Fruit fly (Drosophila melanogaster) whole organism: ENCODE measurements around the gene CG31176.
A peak's percentile ranks its signal among the peaks of the same experiment; 100 is the strongest.

Experiments
- CG8478 ChIP-seq: fragments of >200 bp; optimal IDR thresholded peaks from 2 replicates; lab custom pipeline; 2018; ENCODE audit warnings: inconsistent platforms
- Dll ChIP-seq: fragments of >200 bp; optimal IDR thresholded peaks from 2 replicates; lab custom pipeline; 2017
- EcR ChIP-seq, 2 experiments: fragments of >200 bp; optimal IDR thresholded peaks; 2 replicates each; lab custom pipeline; 2017; ENCODE audit warnings: missing biosample characterization in 2 of 2, missing genetic modification characterization in 2 of 2, missing genetic modification reagents in 2 of 2
- pan ChIP-seq: fragments of >200 bp; optimal IDR thresholded peaks from 2 replicates; lab custom pipeline; 2017
- psq ChIP-seq: fragments of >200 bp; optimal IDR thresholded peaks from 2 replicates; lab custom pipeline; 2017
- usp ChIP-seq: fragments of >200 bp; optimal IDR thresholded peaks from 2 replicates; lab custom pipeline; 2017; ENCODE audit warnings: missing biosample characterization, missing genetic modification characterization, mixed read lengths

Gene CG31176

DNA sequence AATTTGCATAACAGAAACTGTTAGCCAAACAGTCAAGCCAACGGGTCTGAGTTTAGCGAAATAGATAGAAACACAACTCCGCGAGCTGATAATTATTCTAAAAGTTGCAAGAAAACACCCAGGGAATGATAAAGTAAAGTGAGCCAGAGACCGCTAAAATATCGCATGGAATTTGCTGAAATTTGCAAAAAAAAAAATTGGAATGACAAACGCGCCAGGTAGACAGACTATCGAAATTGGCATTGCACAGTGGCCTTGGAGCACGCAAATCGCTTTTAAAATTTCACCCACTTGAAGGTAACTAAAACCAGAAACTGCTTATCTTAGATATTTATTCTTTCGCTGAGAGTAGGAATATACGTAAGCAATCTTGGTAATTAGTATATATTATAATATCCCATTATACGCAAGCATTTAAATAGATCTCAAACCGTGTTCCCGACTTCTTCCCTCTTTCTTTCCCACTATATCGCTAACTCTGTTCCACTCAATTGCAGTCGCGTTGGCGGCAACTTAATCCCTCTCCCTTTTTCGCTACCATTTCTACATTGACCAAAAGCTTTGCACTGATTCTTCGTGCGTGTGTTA, 91.2 kb downstream of the CG31176 start:
- TF ChIP-seq psq (lab: Kevin White, UChicago) (no peak), pan (lab: Kevin White, UChicago) (no peak), EcR (GFP tag; optimal IDR thresholded peaks at IDR 0.05; lab: Kevin White, UChicago) (no peak), CG8478 (lab: Kevin White, UChicago) (no peak), usp (no peak), Dll (lab: Kevin White, UChicago) (no peak)

- TF ChIP-seq Dll (lab: Kevin White, UChicago) (no peak), CG8478 (lab: Kevin White, UChicago) (no peak), usp (no peak), EcR (GFP tag; optimal IDR thresholded peaks at IDR 0.05; lab: Kevin White, UChicago) (no peak), pan (lab: Kevin White, UChicago) (no peak), psq (lab: Kevin White, UChicago) (no peak)
Observed at dm6 chr3R:21627752-21628151, 91.7 kb downstream of the CG31176 start.

DNA sequence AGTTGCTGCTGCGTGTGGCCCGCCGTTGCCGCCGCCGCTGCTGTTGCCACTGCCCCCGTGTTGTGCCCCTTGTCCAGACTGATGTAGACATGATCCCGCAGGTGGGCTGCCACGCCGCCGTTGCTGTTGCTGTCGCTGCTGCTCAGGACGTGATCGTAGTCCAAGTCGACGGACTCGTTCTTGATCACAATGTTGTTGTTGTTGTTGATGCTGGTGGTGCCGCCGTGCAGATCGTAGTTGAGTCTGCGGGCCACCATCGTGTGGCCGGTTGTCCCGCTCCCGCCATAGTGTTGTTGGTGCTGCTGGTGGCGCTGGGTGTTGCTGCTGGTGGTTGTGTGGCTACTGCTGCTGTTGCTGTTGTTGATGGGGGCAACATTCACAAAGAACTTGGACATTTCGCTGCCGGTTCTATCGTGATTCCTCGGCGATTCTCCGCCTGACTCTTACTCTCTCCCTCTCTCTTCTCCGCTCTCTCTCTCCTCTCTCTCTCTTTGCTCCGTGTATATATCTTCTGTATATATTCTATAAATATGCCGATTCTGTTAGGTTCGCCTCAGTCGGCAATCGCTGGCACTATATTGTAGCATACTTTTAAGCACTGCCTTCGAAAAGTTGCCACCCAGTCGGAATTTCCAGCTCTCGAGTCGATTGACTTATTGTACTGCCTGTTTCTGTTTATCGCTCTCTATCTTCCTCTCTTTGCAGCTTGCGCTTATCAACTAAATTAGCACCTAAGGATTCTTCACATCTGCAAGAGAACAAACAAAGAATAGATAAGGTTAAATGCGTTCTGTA, 93.2 kb downstream of the CG31176 start:
- TF ChIP-seq psq (lab: Kevin White, UChicago), result no peak
- TF ChIP-seq Dll (lab: Kevin White, UChicago), result peak; percentile 65
- TF ChIP-seq EcR (GFP tag; optimal IDR thresholded peaks at IDR 0.05; lab: Kevin White, UChicago), result no peak
- no peak for TF ChIP-seq usp

- no peak for TF ChIP-seq pan (lab: Kevin White, UChicago)
- TF ChIP-seq Dll (lab: Kevin White, UChicago), result no peak
- TF ChIP-seq EcR (GFP tag; optimal IDR thresholded peaks at IDR 0.05; lab: Kevin White, UChicago), result no peak
- no peak for TF ChIP-seq usp
- no peak for TF ChIP-seq psq (lab: Kevin White, UChicago)
- no peak for TF ChIP-seq CG8478 (lab: Kevin White, UChicago)
Observed at dm6 chr3R:21624352-21624954, 95.0 kb downstream of the CG31176 start.
